Worm (Caenorhabditis elegans): Measurements from ENCODE around the gene T23F2.4.
A peak's percentile ranks its signal among the peaks of the same experiment; 100 is the strongest.

- TF ChIP-seq Y79H2A.3 (GFP tag; conservative IDR thresholded peaks at IDR 0.05) = no peak
- no peak for TF ChIP-seq sea-2 (GFP tag; IDR thresholded peaks at IDR 0.05)
- TF ChIP-seq dpl-1 (GFP tag; optimal IDR thresholded peaks at IDR 0.05) = peak; percentile 37
- no peak for TF ChIP-seq F33H1.4 (GFP tag; IDR thresholded peaks at IDR 0.05)
- no peak for TF ChIP-seq F39B2.1 (GFP tag; IDR thresholded peaks at IDR 0.05)
- TF ChIP-seq efl-1 (GFP tag; optimal IDR thresholded peaks at IDR 0.05) = peak; percentile 56
These were observed 3.5 kb upstream of the T23F2.4 start for ce11 chrX:5518352-5518751.
